Fruit fly (Drosophila melanogaster): Measurements from ENCODE around the gene CG18789.
A peak's percentile ranks its signal among the peaks of the same experiment; 100 is the strongest.

CG18789 gene

DNA sequence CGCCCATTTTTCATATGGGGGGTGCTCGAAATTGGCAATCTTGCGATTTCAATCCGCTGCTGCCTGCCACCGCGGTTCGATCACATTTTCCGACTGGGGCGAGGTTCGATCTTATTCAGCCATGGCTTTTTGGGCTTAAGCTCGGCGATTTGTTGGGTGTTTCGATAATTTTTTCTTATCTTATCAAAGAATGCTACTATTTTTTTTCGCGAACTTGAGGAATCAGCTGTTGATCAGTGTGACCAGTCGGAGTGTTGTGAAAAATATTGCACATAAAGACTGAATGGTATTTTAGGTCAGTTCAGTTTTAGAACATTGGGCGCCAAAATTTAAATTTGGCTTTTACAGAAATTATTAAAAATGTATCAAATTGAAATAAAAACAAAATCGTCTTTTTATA is 25.5 kb upstream of the CG18789 start, which contains the start of gene Wdr81 (continued):
- no peak for TF ChIP-seq CG17802 (tag; optimal IDR thresholded peaks at IDR 0.05)
- no peak for TF ChIP-seq CG6654 (GFP tag; optimal IDR thresholded peaks at IDR 0.05)
- no peak for TF ChIP-seq lov (optimal IDR thresholded peaks at IDR 0.05)
- TF ChIP-seq lov (GFP tag; IDR thresholded peaks at IDR 0.05) = no peak
- TF ChIP-seq ind (GFP tag; optimal IDR thresholded peaks at IDR 0.05) = no peak
- TF ChIP-seq CG4328 (GFP tag; optimal IDR thresholded peaks at IDR 0.05) = no peak
- TF ChIP-seq Sry-β (GFP tag; optimal IDR thresholded peaks at IDR 0.05) = no peak
- no peak for TF ChIP-seq bigmax (GFP tag; optimal IDR thresholded peaks at IDR 0.05)
- no peak for TF ChIP-seq PHDP (tag; optimal IDR thresholded peaks at IDR 0.05)
- no peak for TF ChIP-seq sisA (GFP tag; IDR thresholded peaks at IDR 0.05)
- no peak for TF ChIP-seq CG13424 (tag; optimal IDR thresholded peaks at IDR 0.05)
- TF ChIP-seq bbx (GFP tag; IDR thresholded peaks at IDR 0.05; ENCODE audit: partially characterized antibody) = no peak; the same call in 1 of the 2 replicates
- no peak for TF ChIP-seq CG12299 (tag; optimal IDR thresholded peaks at IDR 0.05)
- TF ChIP-seq CHES-1-like (GFP tag; optimal IDR thresholded peaks at IDR 0.05) = no peak
- TF ChIP-seq sd (tag; optimal IDR thresholded peaks at IDR 0.05) = peak; percentile 88
- TF ChIP-seq Fer2 (tag; optimal IDR thresholded peaks at IDR 0.05) = no peak
- no peak for TF ChIP-seq unpg (GFP tag; optimal IDR thresholded peaks at IDR 0.05)
- no peak for TF ChIP-seq CG10431 (GFP tag; optimal IDR thresholded peaks at IDR 0.05)
- TF ChIP-seq caup (GFP tag; optimal IDR thresholded peaks at IDR 0.05; ENCODE audit: severe bottlenecking) = no peak
- no peak for TF ChIP-seq CG11695 (GFP tag; IDR thresholded peaks at IDR 0.05)
- peak; percentile 58 for TF ChIP-seq CG9797 (GFP tag; optimal IDR thresholded peaks at IDR 0.05)
- TF ChIP-seq CG6813 (GFP tag; optimal IDR thresholded peaks at IDR 0.05) = no peak
- no peak for TF ChIP-seq CG33213 (GFP tag; optimal IDR thresholded peaks at IDR 0.05)
- no peak for TF ChIP-seq al (GFP tag; IDR thresholded peaks at IDR 0.05)
- no peak for TF ChIP-seq slou (GFP tag; optimal IDR thresholded peaks at IDR 0.05)
- no peak for TF ChIP-seq ab (GFP tag; optimal IDR thresholded peaks at IDR 0.05)
- TF ChIP-seq CG8089 (GFP tag; optimal IDR thresholded peaks at IDR 0.05) = no peak
- no peak for TF ChIP-seq CG11723 (GFP tag; optimal IDR thresholded peaks at IDR 0.05)
- no peak for TF ChIP-seq CG4730 (GFP tag; IDR thresholded peaks at IDR 0.05)
- TF ChIP-seq Rx (GFP tag; IDR thresholded peaks at IDR 0.05) = no peak
- TF ChIP-seq CG10147 (GFP tag; optimal IDR thresholded peaks at IDR 0.05) = no peak
- TF ChIP-seq Sin3A (optimal IDR thresholded peaks at IDR 0.05) = no peak
- TF ChIP-seq slbo (GFP tag; IDR thresholded peaks at IDR 0.05) = no peak
- TF ChIP-seq CG30403 (GFP tag; optimal IDR thresholded peaks at IDR 0.05) = no peak
- TF ChIP-seq CG6272 (GFP tag; IDR thresholded peaks at IDR 0.05) = no peak
- no peak for TF ChIP-seq dimm (GFP tag; IDR thresholded peaks at IDR 0.05)
- TF ChIP-seq Nf-YA (GFP tag; IDR thresholded peaks at IDR 0.05) = no peak
- no peak for TF ChIP-seq otp (GFP tag; IDR thresholded peaks at IDR 0.05)
- peak; percentile 80 for TF ChIP-seq gfzf (GFP tag; optimal IDR thresholded peaks at IDR 0.05)
- TF ChIP-seq jing (GFP tag; optimal IDR thresholded peaks at IDR 0.05) = no peak
- no peak for TF ChIP-seq luna (GFP tag; optimal IDR thresholded peaks at IDR 0.05)
- TF ChIP-seq CG4404 (GFP tag; IDR thresholded peaks at IDR 0.05) = no peak
- TF ChIP-seq ewg (GFP tag; optimal IDR thresholded peaks at IDR 0.05) = no peak
- no peak for TF ChIP-seq her (GFP tag; optimal IDR thresholded peaks at IDR 0.05)
- no peak for TF ChIP-seq chm (GFP tag; IDR thresholded peaks at IDR 0.05)
- TF ChIP-seq Fer3 (tag; optimal IDR thresholded peaks at IDR 0.05) = no peak
- no peak for TF ChIP-seq ato (GFP tag; IDR thresholded peaks at IDR 0.05; ENCODE audit: partially characterized antibody)
- TF ChIP-seq CG3847 (GFP tag; IDR thresholded peaks at IDR 0.05) = no peak
- TF ChIP-seq CG4360 (GFP tag; IDR thresholded peaks at IDR 0.05) = no peak
- no peak for TF ChIP-seq Dbx (GFP tag; IDR thresholded peaks at IDR 0.05)
- TF ChIP-seq CoRest (tag; optimal IDR thresholded peaks at IDR 0.05) = no peak
- no peak for TF ChIP-seq Blimp-1 (GFP tag; optimal IDR thresholded peaks at IDR 0.05)
